Fruit fly (Drosophila melanogaster) whole organism, prepupa: ENCODE data around the gene corto.

ENCODE experiments used
- Blimp-1 ChIP-seq: fragments of 200-800 bp; sonication (Bioruptor generic); optimal IDR thresholded peaks from 3 replicates; lab custom pipeline; 2017; ENCODE audit warnings: missing biosample characterization, missing genetic modification characterization, mild to moderate bottlenecking, moderate library complexity, missing genetic modification reagents
- CG1621 ChIP-seq: fragments of 200-800 bp; sonication (Bioruptor generic); optimal IDR thresholded peaks from 3 replicates; lab custom pipeline; 2018; ENCODE audit warnings: missing biosample characterization, mild to moderate bottlenecking, missing genetic modification characterization
- CG16779 ChIP-seq: fragments of 200-800 bp; sonication (Bioruptor generic); optimal IDR thresholded peaks from 3 replicates; lab custom pipeline; 2017; ENCODE audit warnings: missing biosample characterization, mild to moderate bottlenecking, missing genetic modification characterization
- CG31627 ChIP-seq: fragments of 200-800 bp; sonication (Bioruptor generic); optimal IDR thresholded peaks from 3 replicates; lab custom pipeline; 2016; ENCODE audit warnings: missing biosample characterization, missing genetic modification characterization
- CG32006 ChIP-seq: fragments of 200-800 bp; sonication (Bioruptor generic); optimal IDR thresholded peaks from 3 replicates; lab custom pipeline; 2017; ENCODE audit warnings: missing biosample characterization, mild to moderate bottlenecking, missing genetic modification characterization
- CG34406 ChIP-seq: fragments of 200-800 bp; sonication (Bioruptor generic); optimal IDR thresholded peaks from 3 replicates; lab custom pipeline; 2016; ENCODE audit warnings: missing biosample characterization, missing genetic modification characterization
- CG4318 ChIP-seq: fragments of 200-800 bp; sonication (Bioruptor generic); optimal IDR thresholded peaks from 3 replicates; lab custom pipeline; 2017; ENCODE audit warnings: missing biosample characterization, mild to moderate bottlenecking, missing genetic modification characterization
- CG6163 ChIP-seq: fragments of 200-800 bp; sonication (Bioruptor generic); IDR thresholded peaks from 3 replicates; pipeline ENCODE4 v1.3.6; 2022; ENCODE audit warnings: missing biosample characterization, missing genetic modification characterization
- CG6276 ChIP-seq: fragments of 200-800 bp; sonication (Bioruptor generic); optimal IDR thresholded peaks from 2 replicates; lab custom pipeline; 2017; ENCODE audit warnings: missing biosample characterization, mild to moderate bottlenecking, missing genetic modification characterization
- CG8119 ChIP-seq: fragments of 200-800 bp; sonication (Bioruptor generic); IDR thresholded peaks from 3 replicates; pipeline ENCODE4 v1.3.6; 2022; ENCODE audit warnings: missing biosample characterization, missing genetic modification characterization
- CG8319 ChIP-seq: fragments of 200-800 bp; sonication (Bioruptor generic); optimal IDR thresholded peaks from 3 replicates; lab custom pipeline; 2016; ENCODE audit warnings: missing biosample characterization, missing genetic modification characterization
- Eip75B ChIP-seq: fragments of 200-800 bp; sonication (Bioruptor generic); optimal IDR thresholded peaks from 3 replicates; lab custom pipeline; 2016; ENCODE audit warnings: missing biosample characterization, missing genetic modification characterization
- Eip78C ChIP-seq: fragments of 200-800 bp; sonication (Bioruptor generic); peaks from one replicate; lab custom pipeline; 2016; ENCODE audit warnings: missing biosample characterization, missing genetic modification characterization
- Ets21C ChIP-seq: fragments of 200-800 bp; sonication (Bioruptor generic); optimal IDR thresholded peaks from 3 replicates; lab custom pipeline; 2016; ENCODE audit warnings: missing biosample characterization, missing genetic modification characterization
- Ets96B ChIP-seq: fragments of 200-800 bp; optimal IDR thresholded peaks from 2 replicates; lab custom pipeline; 2019; ENCODE audit warnings: missing biosample characterization, mild to moderate bottlenecking, missing genetic modification characterization, moderate library complexity
- Hr39 ChIP-seq: fragments of 200-800 bp; sonication (Bioruptor generic); optimal IDR thresholded peaks from 2 replicates; lab custom pipeline; 2016; ENCODE audit warnings: missing biosample characterization, missing genetic modification characterization
- Met ChIP-seq: fragments of 200-800 bp; sonication (Bioruptor generic); optimal IDR thresholded peaks from 3 replicates; lab custom pipeline; 2016; ENCODE audit warnings: missing biosample characterization, missing genetic modification characterization
- OdsH ChIP-seq: fragments of 200-800 bp; sonication (Bioruptor generic); optimal IDR thresholded peaks from 3 replicates; lab custom pipeline; 2016; ENCODE audit warnings: missing biosample characterization, missing genetic modification characterization
- Sox102F ChIP-seq: fragments of 200-800 bp; sonication (Bioruptor generic); optimal IDR thresholded peaks from 2 replicates; lab custom pipeline; 2016; ENCODE audit warnings: missing biosample characterization, mild to moderate bottlenecking, missing genetic modification characterization
- Sox14 ChIP-seq: fragments of 200-800 bp; sonication (Bioruptor generic); optimal IDR thresholded peaks from 3 replicates; lab custom pipeline; 2016; ENCODE audit warnings: missing biosample characterization, missing genetic modification characterization
- Sox15 ChIP-seq: fragments of 200-800 bp; sonication (Bioruptor generic); optimal IDR thresholded peaks from 3 replicates; lab custom pipeline; 2016; ENCODE audit warnings: missing biosample characterization, missing genetic modification characterization
- acj6 ChIP-seq: fragments of 200-800 bp; sonication (Bioruptor generic); optimal IDR thresholded peaks from 3 replicates; lab custom pipeline; 2016; ENCODE audit warnings: missing biosample characterization, missing genetic modification characterization
- dsx ChIP-seq: fragments of 200-800 bp; optimal IDR thresholded peaks from 3 replicates; lab custom pipeline; 2019; ENCODE audit warnings: missing biosample characterization, mild to moderate bottlenecking, missing genetic modification characterization, moderate library complexity; ENCODE audit not compliant: poor library complexity, severe bottlenecking
- eg ChIP-seq: fragments of 200-800 bp; sonication (Bioruptor generic); IDR thresholded peaks from 3 replicates; pipeline ENCODE4 v1.3.6; 2022; ENCODE audit warnings: missing biosample characterization, missing genetic modification characterization
- esn ChIP-seq: fragments of 200-800 bp; sonication (Bioruptor generic); optimal IDR thresholded peaks from 2 replicates; lab custom pipeline; 2016; ENCODE audit warnings: missing biosample characterization, mild to moderate bottlenecking, missing genetic modification characterization, moderate library complexity
- fkh ChIP-seq: fragments of 200-800 bp; sonication (Bioruptor generic); optimal IDR thresholded peaks from 3 replicates; lab custom pipeline; 2017; ENCODE audit warnings: missing biosample characterization, mild to moderate bottlenecking, missing genetic modification characterization, moderate library complexity
- lz ChIP-seq: fragments of 200-800 bp; sonication (Bioruptor generic); optimal IDR thresholded peaks from 3 replicates; lab custom pipeline; 2016; ENCODE audit warnings: missing biosample characterization, missing genetic modification characterization
- pdm3 ChIP-seq: fragments of 200-800 bp; sonication (Bioruptor generic); optimal IDR thresholded peaks from 3 replicates; lab custom pipeline; 2016; ENCODE audit warnings: missing biosample characterization, missing genetic modification characterization
- salr ChIP-seq, 2 experiments: fragments of 200-800 bp; sonication (Bioruptor generic); optimal IDR thresholded peaks; 3 replicates each; lab custom pipeline; 2016 to 2018; ENCODE audit warnings: missing biosample characterization in 2 of 2, missing genetic modification characterization in 2 of 2, mild to moderate bottlenecking in 1 of 2
- ss ChIP-seq, 2 experiments: fragments of 200-800 bp; sonication (Bioruptor generic); optimal IDR thresholded peaks; 2 replicates in 1 of 2; 3 replicates in 1 of 2; lab custom pipeline; 2017 to 2018; ENCODE audit warnings: mild to moderate bottlenecking in 2 of 2, missing biosample characterization in 2 of 2, missing genetic modification characterization in 2 of 2, moderate library complexity in 1 of 2
- svp ChIP-seq: fragments of 200-800 bp; sonication (Bioruptor generic); peaks from one replicate; lab custom pipeline; 2016; ENCODE audit warnings: missing biosample characterization, missing genetic modification characterization
- topi ChIP-seq: fragments of 200-800 bp; sonication (Bioruptor generic); optimal IDR thresholded peaks from 3 replicates; lab custom pipeline; 2016; ENCODE audit warnings: missing biosample characterization, missing genetic modification characterization
- vri ChIP-seq: fragments of 200-800 bp; sonication (Bioruptor generic); optimal IDR thresholded peaks from 3 replicates; lab custom pipeline; 2016; ENCODE audit warnings: missing biosample characterization, mild to moderate bottlenecking, missing genetic modification characterization

Gene corto

dm6 chr3R:5066528-5067167 lies 20.2 kb downstream of the corto start:
- no peak for TF ChIP-seq Met (GFP tag; lab: Kevin White, UChicago)
- no peak for TF ChIP-seq OdsH (GFP tag; lab: Kevin White, UChicago)
- no peak for TF ChIP-seq CG16779

dm6 chr3R:5065656-5066077 lies 21.2 kb downstream of the corto start:
- TF ChIP-seq CG1621 (no peak), vri (GFP tag; lab: Kevin White, UChicago) (peak; percentile 50), dsx (GFP tag; lab: Kevin White, UChicago) (peak; percentile 89), Eip78C (GFP tag; lab: Kevin White, UChicago) (peak; percentile 59), svp (peak; percentile 91)

- TF ChIP-seq topi (GFP tag; lab: Kevin White, UChicago) (peak; percentile 7), Sox102F (GFP tag; lab: Kevin White, UChicago) (peak; percentile 22), Blimp-1 (GFP tag; lab: Kevin White, UChicago) (no peak), dsx (GFP tag; lab: Kevin White, UChicago) (no peak), CG8319 (GFP tag; lab: Kevin White, UChicago) (no peak), vri (GFP tag; lab: Kevin White, UChicago) (peak; percentile 77), Eip75B (GFP tag; lab: Kevin White, UChicago) (peak; percentile 2), Sox15 (GFP tag; lab: Kevin White, UChicago) (no peak), Ets21C (GFP tag; lab: Kevin White, UChicago) (peak; percentile 19), CG31627 (GFP tag; lab: Kevin White, UChicago) (peak; percentile 6), svp (peak; percentile 74), CG6276 (GFP tag; lab: Kevin White, UChicago) (no peak), Eip78C (GFP tag; lab: Kevin White, UChicago) (peak; percentile 39), lz (peak; percentile 26), esn (GFP tag; lab: Kevin White, UChicago) (peak; percentile 34), Met (GFP tag; lab: Kevin White, UChicago) (peak; percentile 19), CG4318 (GFP tag; lab: Kevin White, UChicago) (no peak), Hr39 (GFP tag; lab: Kevin White, UChicago) (peak; percentile 40), pdm3 (GFP tag; lab: Kevin White, UChicago) (no peak), eg (GFP tag; lab: Robert Waterston, UW) (no peak), CG6163 (no peak), acj6 (GFP tag; lab: Kevin White, UChicago) (peak; percentile 7), Sox14 (GFP tag; lab: Kevin White, UChicago) (peak; percentile 33), salr (GFP tag; optimal IDR thresholded peaks at IDR 0.05; lab: Kevin White, UChicago) (peak in 1 of 2 experiments; percentile 4), CG32006 (GFP tag; lab: Kevin White, UChicago) (peak; percentile 7), CG16779 (peak; percentile 17), Ets96B (tag; lab: Kevin White, UChicago) (no peak)
- TF ChIP-seq, all 60 proteins: peak for 17
Observed at dm6 chr3R:5064542-5065358, 22.1 kb downstream of the corto start.

- peak; percentile 88 for TF ChIP-seq vri (GFP tag; lab: Kevin White, UChicago)
- no peak for TF ChIP-seq CG8119
- no peak for TF ChIP-seq Met (GFP tag; lab: Kevin White, UChicago)
- TF ChIP-seq ss (GFP tag; optimal IDR thresholded peaks at IDR 0.05; lab: Kevin White, UChicago), result no peak
- no peak for TF ChIP-seq CG34406 (GFP tag; lab: Kevin White, UChicago)
- no peak for TF ChIP-seq Eip75B (GFP tag; lab: Kevin White, UChicago)
- peak; percentile 18 for TF ChIP-seq fkh (GFP tag; lab: Kevin White, UChicago)
- TF ChIP-seq esn (GFP tag; lab: Kevin White, UChicago), result no peak
- no peak for TF ChIP-seq Eip78C (GFP tag; lab: Kevin White, UChicago)
- 0 out of 3 replicates have a peak, but pooled peaks have one; percentile 7 for TF ChIP-seq CG6163
Observed at dm6 chr3R:5063260-5063667, 23.6 kb downstream of the corto start.
